Worm (Caenorhabditis elegans): ENCODE measurements around the gene attf-2.

The attf-2 gene

DNA sequence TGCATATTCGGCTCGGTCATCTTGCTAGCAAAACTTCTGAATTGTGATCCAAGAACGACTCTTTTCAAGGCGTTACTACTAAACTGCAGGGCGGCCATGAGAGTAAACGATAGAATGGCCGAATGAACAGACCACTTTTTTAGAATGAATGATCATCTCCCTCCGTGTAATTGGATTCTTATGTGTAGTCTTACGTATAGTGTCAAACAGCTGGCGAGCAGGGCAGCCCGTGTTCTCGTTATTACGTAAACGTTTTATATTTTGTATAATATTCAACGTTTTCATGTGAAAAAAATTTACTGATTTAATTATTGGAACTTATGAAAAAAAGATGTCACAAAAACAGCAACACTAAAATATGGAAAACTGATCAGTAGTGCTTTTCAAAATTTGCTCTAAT is 39.9 kb downstream of the attf-2 start, which contains the start of gene F10D2.10:
Gene F10D2.10, minus strand, starts transcription at position 101 of the 400 bp plus-strand sequence.
- TF ChIP-seq nhr-11 (tag; optimal IDR thresholded peaks at IDR 0.05) (no peak), aha-1 (tag) (peak; percentile 68)

DNA sequence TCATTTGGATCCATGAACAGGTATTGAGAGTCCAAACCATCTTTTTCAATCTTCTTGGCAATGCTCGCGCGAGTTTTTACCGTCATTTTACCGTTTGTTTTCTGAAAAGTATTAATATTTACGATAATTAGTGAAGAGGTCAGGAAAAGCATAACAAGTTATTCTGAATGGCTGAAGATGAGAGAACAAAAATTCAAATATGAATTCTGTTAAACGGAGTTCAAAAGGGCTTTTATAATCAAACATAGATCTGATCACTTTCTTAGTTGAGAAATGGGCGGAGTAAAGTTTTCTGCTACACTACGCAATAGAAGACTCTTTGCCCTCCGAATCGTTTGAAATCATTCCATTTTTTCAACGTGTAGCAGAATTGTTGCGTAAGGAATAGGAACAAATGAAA is 42.9 kb downstream of the attf-2 start, which contains the start of gene fat-7:
Gene fat-7, minus strand, starts transcription at position 101 of the 400 bp plus-strand sequence.
- TF ChIP-seq dpl-1 (GFP tag; optimal IDR thresholded peaks at IDR 0.05) (no peak), unc-130 (GFP tag; optimal IDR thresholded peaks at IDR 0.05) (no peak), nhr-11 (tag; optimal IDR thresholded peaks at IDR 0.05) (no peak), daf-19 (GFP tag; conservative IDR thresholded peaks at IDR 0.05) (no peak), php-3 (GFP tag; IDR thresholded peaks at IDR 0.05) (no peak), ZK337.2 (GFP tag; IDR thresholded peaks at IDR 0.05) (no peak), hlh-30 (tag; optimal IDR thresholded peaks at IDR 0.05; ENCODE audit: insufficient read depth) (no peak), ztf-11 (tag; optimal IDR thresholded peaks at IDR 0.05) (no peak)

DNA sequence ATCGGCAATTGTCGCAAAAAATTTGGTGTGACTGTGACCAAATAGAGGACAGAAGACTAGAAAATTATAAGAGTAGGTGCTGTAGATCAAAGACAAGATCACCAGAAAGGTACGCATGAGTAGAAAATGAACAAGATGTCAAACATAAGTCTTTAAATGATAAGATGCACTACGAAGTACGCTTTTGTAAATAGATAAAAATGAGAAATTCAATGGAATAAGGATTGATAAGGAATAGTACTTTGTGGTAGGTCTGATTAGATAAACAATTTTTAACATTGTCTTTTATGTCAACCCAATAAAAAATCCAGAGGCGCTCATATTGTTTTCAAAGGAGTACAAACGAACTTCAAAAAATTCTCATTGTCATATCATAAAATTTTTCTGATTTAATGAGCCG is 45.4 kb downstream of the attf-2 start, which contains the start of gene F10D2.8:
Gene F10D2.8, minus strand, starts transcription at position 145 of the 400 bp plus-strand sequence.
- TF ChIP-seq nhr-28 (tag; optimal IDR thresholded peaks at IDR 0.05) (peak; percentile 99), lin-13 (GFP tag; optimal IDR thresholded peaks at IDR 0.05) (no peak), dmd-6 (GFP tag; IDR thresholded peaks at IDR 0.05) (peak; percentile 85), dve-1 (tag; optimal IDR thresholded peaks at IDR 0.05; ENCODE audit: insufficient read depth) (peak; percentile 69), nhr-102 (tag; optimal IDR thresholded peaks at IDR 0.05) (peak; percentile 52), set-16 (GFP tag; IDR thresholded peaks at IDR 0.05) (no peak), zag-1 (tag; optimal IDR thresholded peaks at IDR 0.05) (no peak), Y5F2A.4 (GFP tag; optimal IDR thresholded peaks at IDR 0.05) (no peak), daf-8 (GFP tag; IDR thresholded peaks at IDR 0.05) (no peak), nhr-48 (tag; optimal IDR thresholded peaks at IDR 0.05) (peak; percentile 36), lim-7 (GFP tag; IDR thresholded peaks at IDR 0.05) (no peak), nhr-111 (GFP tag; optimal IDR thresholded peaks at IDR 0.05) (no peak), zfp-3 (GFP tag; conservative IDR thresholded peaks at IDR 0.05) (no peak), daf-16 (GFP tag; optimal IDR thresholded peaks at IDR 0.05) (no peak), daf-16 (tag; optimal IDR thresholded peaks at IDR 0.05) (peak; percentile 83), mep-1 (tag; optimal IDR thresholded peaks at IDR 0.05) (no peak), lir-3 (tag; optimal IDR thresholded peaks at IDR 0.05) (no peak), T20F7.1 (GFP tag; optimal IDR thresholded peaks at IDR 0.05) (no peak), fos-1 (tag; optimal IDR thresholded peaks at IDR 0.05) (no peak), F26F4.8 (GFP tag; conservative IDR thresholded peaks at IDR 0.05) (no peak), nhr-25 (tag; optimal IDR thresholded peaks at IDR 0.05; ENCODE audit: borderline replicate concordance, insufficient read depth) (no peak), nhr-77 (tag; optimal IDR thresholded peaks at IDR 0.05) (peak; percentile 26), ceh-32 (tag; optimal IDR thresholded peaks at IDR 0.05; ENCODE audit: poor library complexity) (no peak), lsy-2 (tag; optimal IDR thresholded peaks at IDR 0.05) (no peak), pqm-1 (tag; optimal IDR thresholded peaks at IDR 0.05) (peak; percentile 62), dpl-1 (GFP tag; optimal IDR thresholded peaks at IDR 0.05) (no peak), mxl-2 (GFP tag; conservative IDR thresholded peaks at IDR 0.05) (no peak), ceh-82 (tag; optimal IDR thresholded peaks at IDR 0.05) (no peak), pha-4 (GFP tag; IDR thresholded peaks at IDR 0.05) (no peak), pha-4 (tag; optimal IDR thresholded peaks at IDR 0.05) (no peak)

DNA sequence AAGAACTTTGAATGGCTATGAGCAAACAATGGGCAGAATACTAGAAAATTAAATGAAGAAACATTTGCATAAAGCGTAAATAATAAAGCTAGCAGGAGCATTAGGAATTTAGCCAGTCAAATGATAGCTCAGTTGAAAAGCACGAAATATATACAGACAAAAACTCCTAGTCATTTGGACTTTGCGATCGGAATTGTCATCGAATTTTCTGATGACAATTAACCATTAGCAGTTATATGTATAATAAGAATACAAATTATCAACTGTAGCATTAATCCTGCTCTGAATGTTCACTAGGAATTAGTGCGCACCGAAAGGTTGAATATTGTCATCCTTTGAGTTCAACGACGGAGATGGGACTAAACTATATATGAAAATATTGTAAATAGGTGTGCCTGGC is 48.6 kb downstream of the attf-2 start, which contains the start of gene ugt-38:
Gene ugt-38, minus strand, starts transcription at position 101 of the 400 bp plus-strand sequence.
- peak; percentile 62 for TF ChIP-seq aha-1 (tag)
- TF ChIP-seq zfp-2 (tag; optimal IDR thresholded peaks at IDR 0.05): no peak

All from whole organism, L4 larva.